Worm (Caenorhabditis elegans): ENCODE results near the gene irld-2.

Gene irld-2

ce11 chrX:13411306-13411705 is 16.4 kb upstream of the irld-2 start:
- TF ChIP-seq mab-5 (tag; optimal IDR thresholded peaks at IDR 0.05) (no peak), sma-9 (GFP tag; optimal IDR thresholded peaks at IDR 0.05) (peak; percentile 10), sma-9 (tag; optimal IDR thresholded peaks at IDR 0.05) (no peak), nhr-77 (tag; optimal IDR thresholded peaks at IDR 0.05) (no peak), ceh-82 (tag; optimal IDR thresholded peaks at IDR 0.05) (no peak)

- TF ChIP-seq ceh-16 (tag; optimal IDR thresholded peaks at IDR 0.05) (no peak), snpc-4 (tag; optimal IDR thresholded peaks at IDR 0.05) (no peak), Y55F3AM.14 (GFP tag; optimal IDR thresholded peaks at IDR 0.05) (no peak), ztf-4 (tag; optimal IDR thresholded peaks at IDR 0.05) (no peak), lin-11 (tag; optimal IDR thresholded peaks at IDR 0.05) (no peak), sma-9 (GFP tag; optimal IDR thresholded peaks at IDR 0.05) (peak; percentile 1), sma-9 (tag; optimal IDR thresholded peaks at IDR 0.05) (no peak), nhr-6 (tag; optimal IDR thresholded peaks at IDR 0.05) (no peak), nhr-237 (tag; optimal IDR thresholded peaks at IDR 0.05) (no peak), ztf-1 (GFP tag; conservative IDR thresholded peaks at IDR 0.05) (no peak), crh-2 (tag; optimal IDR thresholded peaks at IDR 0.05) (peak; percentile 5), unc-39 (tag; optimal IDR thresholded peaks at IDR 0.05) (no peak)
These were observed 14.7 kb upstream of the irld-2 start, which contains the start of the genes cyp-13B1 and C29F7.1 for ce11 chrX:13409543-13409942. Gene cyp-13B1 (minus strand): TSS chrX:13409643. Gene C29F7.1 (plus strand): TSS chrX:13409936.

- TF ChIP-seq sem-4 (tag; optimal IDR thresholded peaks at IDR 0.05): no peak
- no peak for TF ChIP-seq mdl-1 (tag; optimal IDR thresholded peaks at IDR 0.05)
- no peak for TF ChIP-seq zag-1 (tag; optimal IDR thresholded peaks at IDR 0.05)
- no peak for TF ChIP-seq aly-2 (tag; optimal IDR thresholded peaks at IDR 0.05)
- TF ChIP-seq nhr-129 (tag; optimal IDR thresholded peaks at IDR 0.05): no peak
- TF ChIP-seq sma-9 (GFP tag; optimal IDR thresholded peaks at IDR 0.05): no peak
- TF ChIP-seq sma-9 (tag; optimal IDR thresholded peaks at IDR 0.05): no peak
- no peak for TF ChIP-seq elt-3 (tag; optimal IDR thresholded peaks at IDR 0.05)
- no peak for TF ChIP-seq dmd-4 (tag; optimal IDR thresholded peaks at IDR 0.05)
- TF ChIP-seq ceh-16 (tag; optimal IDR thresholded peaks at IDR 0.05): no peak
- TF ChIP-seq C34F6.9 (tag; optimal IDR thresholded peaks at IDR 0.05): no peak
These were observed 6.9 kb upstream of the irld-2 start, which contains the start of gene F02C12.1 for ce11 chrX:13401783-13402182. Gene F02C12.1 (plus strand): TSS chrX:13402083.

ce11 chrX:13401311-13401710 is 6.4 kb upstream of the irld-2 start:
- TF ChIP-seq lin-13 (GFP tag; optimal IDR thresholded peaks at IDR 0.05): no peak
- no peak for TF ChIP-seq nhr-25 (tag; optimal IDR thresholded peaks at IDR 0.05)
- peak; percentile 22 for TF ChIP-seq sma-3 (GFP tag; optimal IDR thresholded peaks at IDR 0.05)
- no peak for TF ChIP-seq unc-39 (tag; optimal IDR thresholded peaks at IDR 0.05)
- no peak for TF ChIP-seq peb-1 (tag; optimal IDR thresholded peaks at IDR 0.05)
- TF ChIP-seq blmp-1 (tag; optimal IDR thresholded peaks at IDR 0.05; ENCODE audit: insufficient read depth): peak; percentile 10
- TF ChIP-seq F13H6.1 (tag; optimal IDR thresholded peaks at IDR 0.05): peak; percentile 55
- peak; percentile 49 for TF ChIP-seq sma-9 (GFP tag; optimal IDR thresholded peaks at IDR 0.05)
- no peak for TF ChIP-seq sma-9 (tag; optimal IDR thresholded peaks at IDR 0.05)
- peak; percentile 45 for TF ChIP-seq nhr-129 (tag; optimal IDR thresholded peaks at IDR 0.05)
- no peak for TF ChIP-seq ama-1 (optimal IDR thresholded peaks at IDR 0.05)
- no peak for TF ChIP-seq alr-1 (tag; optimal IDR thresholded peaks at IDR 0.05)
- peak; percentile 20 for TF ChIP-seq C34F6.9 (tag; optimal IDR thresholded peaks at IDR 0.05)
- peak; percentile 95 for TF ChIP-seq fos-1 (tag; optimal IDR thresholded peaks at IDR 0.05)
- peak; percentile 0 for TF ChIP-seq gmeb-1 (tag; optimal IDR thresholded peaks at IDR 0.05)

- no peak for TF ChIP-seq lin-11 (tag; optimal IDR thresholded peaks at IDR 0.05)
- no peak for TF ChIP-seq sem-4 (tag; optimal IDR thresholded peaks at IDR 0.05)
- no peak for TF ChIP-seq mdl-1 (tag; optimal IDR thresholded peaks at IDR 0.05)
- no peak for TF ChIP-seq ztf-1 (GFP tag; conservative IDR thresholded peaks at IDR 0.05)
- TF ChIP-seq nhr-129 (tag; optimal IDR thresholded peaks at IDR 0.05): no peak
- TF ChIP-seq unc-39 (tag; optimal IDR thresholded peaks at IDR 0.05): no peak
- TF ChIP-seq crh-2 (tag; optimal IDR thresholded peaks at IDR 0.05): no peak
- TF ChIP-seq nhr-25 (tag; optimal IDR thresholded peaks at IDR 0.05): no peak
These were observed 4.3 kb upstream of the irld-2 start, which contains the start of gene F02C12.2 for ce11 chrX:13399221-13399620. Gene F02C12.2 (minus strand): TSS chrX:13399321.

- TF ChIP-seq ztf-11 (tag; optimal IDR thresholded peaks at IDR 0.05) (no peak), nhr-129 (tag; optimal IDR thresholded peaks at IDR 0.05) (peak; percentile 63), C34F6.9 (tag; optimal IDR thresholded peaks at IDR 0.05) (peak; percentile 85), sma-3 (GFP tag; optimal IDR thresholded peaks at IDR 0.05) (peak; percentile 89), skn-1 (tag; optimal IDR thresholded peaks at IDR 0.05) (no peak), aly-2 (tag; optimal IDR thresholded peaks at IDR 0.05) (no peak), blmp-1 (tag; optimal IDR thresholded peaks at IDR 0.05; ENCODE audit: insufficient read depth) (peak; percentile 36), mab-5 (tag; optimal IDR thresholded peaks at IDR 0.05) (peak; percentile 85), nhr-6 (tag; optimal IDR thresholded peaks at IDR 0.05) (peak; percentile 80), egl-27 (tag; optimal IDR thresholded peaks at IDR 0.05) (peak; percentile 75), ztf-4 (tag; optimal IDR thresholded peaks at IDR 0.05) (peak; percentile 74), ztf-1 (GFP tag; conservative IDR thresholded peaks at IDR 0.05) (no peak), nhr-25 (tag; optimal IDR thresholded peaks at IDR 0.05) (peak; percentile 90), fos-1 (tag; optimal IDR thresholded peaks at IDR 0.05) (peak; percentile 43), nhr-12 (tag; optimal IDR thresholded peaks at IDR 0.05) (peak; percentile 33), unc-62 (GFP tag; optimal IDR thresholded peaks at IDR 0.05) (no peak), mbf-1 (tag; optimal IDR thresholded peaks at IDR 0.05) (no peak), ZK546.5 (tag; optimal IDR thresholded peaks at IDR 0.05) (no peak), lin-11 (tag; optimal IDR thresholded peaks at IDR 0.05) (peak; percentile 82), nhr-237 (tag; optimal IDR thresholded peaks at IDR 0.05) (peak; percentile 10), R02D3.7 (tag; optimal IDR thresholded peaks at IDR 0.05) (peak; percentile 92)
These were observed 1.7 kb upstream of the irld-2 start, which contains the start of gene F02C12.3 for ce11 chrX:13396550-13397023. Gene F02C12.3 (plus strand): TSS chrX:13396973.

Data from whole organism, L2 larva.